Worm (Caenorhabditis elegans) whole organism, young adult: ENCODE measurements around the gene srh-257.

Experiments used
- Y67H2A.10 ChIP-seq: fragments of 200-800 bp; sonication (Bioruptor generic); conservative IDR thresholded peaks from 2 replicates; pipeline ENCODE4 v1.3.6; 2022; ENCODE audit warnings: missing genetic modification reagents, missing genetic modification characterization, missing compliant biosample characterization
- ama-1 ChIP-seq, 3 experiments: fragments of 150-350 bp in 1 of 3; sonication (generic microtip) in 2 of 3; optimal IDR thresholded peaks; 2 replicates each; lab custom pipeline; 2014 to 2018; ENCODE audit warnings: missing biosample characterization in 2 of 3, missing genetic modification characterization in 2 of 3, missing genetic modification reagents in 2 of 3
- attf-3 ChIP-seq: fragments of 200-800 bp; sonication (Bioruptor generic); conservative IDR thresholded peaks from 2 replicates; pipeline ENCODE4 v1.3.6; 2022; ENCODE audit warnings: missing genetic modification reagents, missing genetic modification characterization, missing compliant biosample characterization
- chd-7 ChIP-seq: sonication (generic microtip); optimal IDR thresholded peaks from 2 replicates; lab custom pipeline; 2016; ENCODE audit warnings: mild to moderate bottlenecking, missing genetic modification characterization, moderate library complexity, missing compliant biosample characterization
- egl-18 ChIP-seq: fragments of 200-800 bp; sonication (Bioruptor generic); IDR thresholded peaks from 2 replicates; pipeline ENCODE4 v1.3.6; 2022; ENCODE audit warnings: missing genetic modification reagents, missing genetic modification characterization, missing compliant biosample characterization
- fkh-3 ChIP-seq: sonication (generic microtip); optimal IDR thresholded peaks from 2 replicates; lab custom pipeline; 2016; ENCODE audit warnings: mild to moderate bottlenecking, missing genetic modification characterization, missing compliant biosample characterization
- nfya-1 ChIP-seq: sonication (generic microtip); optimal IDR thresholded peaks from 2 replicates; lab custom pipeline; 2017; ENCODE audit warnings: antibody characterized with exemption, missing compliant biosample characterization, missing genetic modification characterization, borderline replicate concordance; ENCODE audit not compliant: insufficient read depth
- nhr-90 ChIP-seq: sonication (generic microtip); optimal IDR thresholded peaks from 2 replicates; lab custom pipeline; 2016; ENCODE audit warnings: missing genotype, mild to moderate bottlenecking, missing genetic modification characterization, missing compliant biosample characterization
- pha-4 ChIP-seq: fragments of 150-350 bp; sonication (generic microtip); optimal IDR thresholded peaks from 2 replicates; lab custom pipeline; 2014; ENCODE audit warnings: missing biosample characterization, missing genetic modification reagents, missing genetic modification characterization
- sdz-38 ChIP-seq: sonication (generic microtip); optimal IDR thresholded peaks from 2 replicates; lab custom pipeline; 2016; ENCODE audit warnings: missing genotype, missing genetic modification characterization, missing compliant biosample characterization
- tlf-1 ChIP-seq: fragments of 200-800 bp; sonication (Bioruptor generic); optimal IDR thresholded peaks from 2 replicates; lab custom pipeline; 2018; ENCODE audit warnings: mild to moderate bottlenecking, missing genetic modification characterization, missing compliant biosample characterization
- ztf-18 ChIP-seq: sonication (generic microtip); optimal IDR thresholded peaks from 2 replicates; lab custom pipeline; 2016; ENCODE audit warnings: missing genotype, mild to moderate bottlenecking, missing genetic modification characterization, missing compliant biosample characterization
- ztf-22 ChIP-seq: fragments of 200-800 bp; sonication (Bioruptor generic); optimal IDR thresholded peaks from 2 replicates; lab custom pipeline; 2018; ENCODE audit warnings: mild to moderate bottlenecking, missing genetic modification characterization, moderate library complexity, missing compliant biosample characterization

DNA sequence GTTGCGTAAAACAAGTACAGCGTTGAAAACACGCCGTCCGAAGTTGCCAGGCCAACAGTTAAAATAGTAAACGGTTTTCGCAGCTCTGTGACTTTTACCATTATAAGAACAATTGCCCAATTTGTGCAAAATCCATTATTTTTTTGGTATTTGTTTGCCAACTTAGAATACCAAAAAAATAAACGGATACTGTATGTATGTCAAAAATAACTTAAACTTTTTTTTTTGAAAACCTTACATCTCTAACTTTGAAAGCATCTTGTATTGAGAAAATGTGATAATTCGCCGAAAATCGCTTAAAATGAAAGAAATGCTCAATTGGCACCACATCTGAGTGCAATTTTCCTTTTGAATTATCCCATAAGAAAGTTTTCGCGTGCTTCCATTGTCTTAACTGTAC, 8.3 kb upstream of the srh-257 start, which contains the start of gene fbxa-199:
- TF ChIP-seq ama-1 (optimal IDR thresholded peaks at IDR 0.05; lab: Kevin White, UChicago) (no peak), ama-1 (GFP tag; optimal IDR thresholded peaks at IDR 0.05; lab: Kevin White, UChicago) (no peak), attf-3 (GFP tag; lab: Robert Waterston, UW) (no peak), ztf-22 (GFP tag; lab: Kevin White, UChicago) (no peak), tlf-1 (GFP tag; lab: Kevin White, UChicago) (no peak), fkh-3 (no peak), chd-7 (no peak), sdz-38 (tag; lab: Kevin White, UChicago) (no peak), ztf-18 (no peak), nhr-90 (no peak), Y67H2A.10 (GFP tag; lab: Robert Waterston, UW) (no peak), pha-4 (tag; lab: Kevin White, UChicago) (no peak), egl-18 (GFP tag; lab: Robert Waterston, UW) (no peak), nfya-1 (tag; lab: Kevin White, UChicago) (no peak)
